Fruit fly (Drosophila melanogaster) whole organism, embryonic: ENCODE results near the gene CG42307.
A peak's percentile ranks its signal among the peaks of the same experiment; 100 is the strongest.

Experiments used
- B-H2 ChIP-seq: fragments of 200-800 bp; sonication (Bioruptor generic); optimal IDR thresholded peaks from 2 replicates; lab custom pipeline; 2018; ENCODE audit warnings: missing biosample characterization, mild to moderate bottlenecking, missing genetic modification characterization
- Bdp1 ChIP-seq: fragments of 200-800 bp; sonication (Bioruptor generic); optimal IDR thresholded peaks from 3 replicates; lab custom pipeline; 2016; ENCODE audit warnings: missing biosample characterization, missing genetic modification characterization
- CG12299 ChIP-seq: fragments of 200-800 bp; sonication (Bioruptor generic); optimal IDR thresholded peaks from 2 replicates; lab custom pipeline; 2018; ENCODE audit warnings: missing biosample characterization, mild to moderate bottlenecking, missing genetic modification characterization
- CG1233 ChIP-seq: fragments of 200-800 bp; sonication (Bioruptor generic); optimal IDR thresholded peaks from 4 replicates; lab custom pipeline; 2018; ENCODE audit warnings: missing biosample characterization, mild to moderate bottlenecking, missing genetic modification characterization
- CG12744 ChIP-seq: fragments of 200-800 bp; sonication (Bioruptor generic); optimal IDR thresholded peaks from 2 replicates; lab custom pipeline; 2016; ENCODE audit warnings: missing biosample characterization, missing genetic modification characterization
- CG12769 ChIP-seq: fragments of 200-800 bp; sonication (Bioruptor generic); optimal IDR thresholded peaks from 2 replicates; lab custom pipeline; 2019; ENCODE audit warnings: missing biosample characterization, mild to moderate bottlenecking, missing genetic modification characterization, moderate library complexity
- CG13775 ChIP-seq: fragments of 200-800 bp; sonication (Bioruptor generic); optimal IDR thresholded peaks from 3 replicates; lab custom pipeline; 2017; ENCODE audit warnings: missing biosample characterization, mild to moderate bottlenecking, missing genetic modification characterization
- CG14050 ChIP-seq: fragments of 200-800 bp; sonication (Bioruptor generic); IDR thresholded peaks from 3 replicates; pipeline ENCODE4 v1.3.6; 2022; ENCODE audit warnings: missing biosample characterization, missing genetic modification characterization
- CG16813 ChIP-seq: fragments of 200-800 bp; sonication (Bioruptor generic); IDR thresholded peaks from 3 replicates; pipeline ENCODE4 v1.3.6; 2022; ENCODE audit warnings: missing biosample characterization, missing genetic modification characterization; ENCODE audit not compliant: partially characterized antibody
- CG17361 ChIP-seq: fragments of 200-800 bp; sonication (Bioruptor generic); IDR thresholded peaks from 3 replicates; pipeline ENCODE4 v1.3.6; 2022; ENCODE audit warnings: missing biosample characterization, missing genetic modification characterization
- CG1792 ChIP-seq: fragments of 200-800 bp; sonication (Bioruptor generic); optimal IDR thresholded peaks from 2 replicates; lab custom pipeline; 2016; ENCODE audit warnings: missing biosample characterization, missing genetic modification characterization
- CG2199 ChIP-seq: fragments of 200-800 bp; sonication (Bioruptor generic); IDR thresholded peaks from 3 replicates; pipeline ENCODE4 v1.3.6; 2022; ENCODE audit warnings: missing biosample characterization, missing genetic modification characterization
- CG3726 ChIP-seq: fragments of 200-800 bp; sonication (Bioruptor generic); IDR thresholded peaks from 3 replicates; pipeline ENCODE4, ENCODE4 v1.3.6; 2022; ENCODE audit warnings: missing biosample characterization, missing genetic modification characterization
- CG4617 ChIP-seq: fragments of 200-800 bp; sonication (Bioruptor generic); optimal IDR thresholded peaks from 3 replicates; lab custom pipeline; 2016; ENCODE audit warnings: missing biosample characterization, missing genetic modification characterization, borderline replicate concordance
- CG7987 ChIP-seq: fragments of 200-800 bp; sonication (Bioruptor generic); optimal IDR thresholded peaks from 2 replicates; lab custom pipeline; 2018; ENCODE audit warnings: missing biosample characterization, mild to moderate bottlenecking, missing genetic modification characterization, moderate library complexity
- CG8089 ChIP-seq: fragments of 200-800 bp; sonication (Bioruptor generic); optimal IDR thresholded peaks from 3 replicates; lab custom pipeline; 2016; ENCODE audit warnings: missing biosample characterization, missing genetic modification characterization
- CG8281 ChIP-seq: fragments of 200-800 bp; sonication (Bioruptor generic); optimal IDR thresholded peaks from 2 replicates; lab custom pipeline; 2018; ENCODE audit warnings: missing biosample characterization, mild to moderate bottlenecking, missing genetic modification characterization, moderate library complexity
- CG9437 ChIP-seq: fragments of 200-800 bp; sonication (Bioruptor generic); optimal IDR thresholded peaks from 2 replicates; lab custom pipeline; 2018; ENCODE audit warnings: missing biosample characterization, mild to moderate bottlenecking, missing genetic modification characterization
- Dad ChIP-seq: fragments of 200-800 bp; sonication (Bioruptor generic); optimal IDR thresholded peaks from 3 replicates; lab custom pipeline; 2016; ENCODE audit warnings: missing biosample characterization, missing genetic modification characterization
- Gug ChIP-seq: fragments of 200-800 bp; sonication (Bioruptor generic); IDR thresholded peaks from 4 replicates; pipeline ENCODE4 v1.3.6; 2022; ENCODE audit warnings: missing biosample characterization, missing genetic modification characterization
- HHEX ChIP-seq: fragments of 200-800 bp; sonication (Bioruptor generic); optimal IDR thresholded peaks from 3 replicates; lab custom pipeline; 2017; ENCODE audit warnings: missing biosample characterization, mild to moderate bottlenecking, missing genetic modification characterization, missing genetic modification reagents
- HmgD ChIP-seq: fragments of 200-800 bp; sonication (Bioruptor generic); optimal IDR thresholded peaks from 3 replicates; lab custom pipeline; 2016; ENCODE audit warnings: missing biosample characterization, missing genetic modification characterization
- Mad ChIP-seq: fragments of 200-800 bp; sonication (Bioruptor generic); optimal IDR thresholded peaks from 2 replicates; lab custom pipeline; 2016; ENCODE audit warnings: missing biosample characterization, missing genetic modification characterization
- Opbp ChIP-seq: fragments of 200-800 bp; sonication (Bioruptor generic); IDR thresholded peaks from 3 replicates; pipeline ENCODE4 v1.3.6; 2022; ENCODE audit warnings: missing biosample characterization, missing genetic modification characterization; ENCODE audit not compliant: partially characterized antibody
- Rfx ChIP-seq: fragments of 200-800 bp; sonication (Bioruptor generic); IDR thresholded peaks from 2 replicates; pipeline ENCODE4 v1.3.6; 2022; ENCODE audit warnings: missing biosample characterization, missing genetic modification characterization
- Rx ChIP-seq: fragments of 200-800 bp; sonication (Bioruptor generic); IDR thresholded peaks from 2 replicates; pipeline ENCODE4 v1.3.6; 2022; ENCODE audit warnings: missing biosample characterization, missing genetic modification characterization
- Side ChIP-seq: fragments of 200-800 bp; sonication (Bioruptor generic); optimal IDR thresholded peaks from 2 replicates; lab custom pipeline; 2016; ENCODE audit warnings: missing biosample characterization, missing genetic modification characterization
- Six4 ChIP-seq: fragments of 200-800 bp; sonication (Bioruptor generic); optimal IDR thresholded peaks from 2 replicates; lab custom pipeline; 2016; ENCODE audit warnings: missing biosample characterization, missing genetic modification characterization
- Sox102F ChIP-seq: fragments of 200-800 bp; sonication (Bioruptor generic); optimal IDR thresholded peaks from 2 replicates; lab custom pipeline; 2018; ENCODE audit warnings: missing biosample characterization, mild to moderate bottlenecking, missing genetic modification characterization, moderate library complexity
- YL-1 ChIP-seq: fragments of 200-800 bp; sonication (Bioruptor generic); optimal IDR thresholded peaks from 3 replicates; lab custom pipeline; 2017; ENCODE audit warnings: missing biosample characterization, mild to moderate bottlenecking, missing genetic modification characterization
- ash1 ChIP-seq: fragments of 200-800 bp; sonication (Bioruptor generic); optimal IDR thresholded peaks from 2 replicates; lab custom pipeline; 2018; ENCODE audit warnings: missing biosample characterization, mild to moderate bottlenecking, missing genetic modification characterization
- cwo ChIP-seq: fragments of 200-800 bp; sonication (Bioruptor generic); optimal IDR thresholded peaks from 3 replicates; lab custom pipeline; 2017; ENCODE audit warnings: missing biosample characterization, missing genetic modification characterization, mild to moderate bottlenecking, moderate library complexity, missing genetic modification reagents
- danr ChIP-seq: fragments of 200-800 bp; sonication (Bioruptor generic); IDR thresholded peaks from 2 replicates; pipeline ENCODE4 v1.3.6; 2022; ENCODE audit warnings: missing biosample characterization, missing genetic modification characterization
- dati ChIP-seq: fragments of 200-800 bp; sonication (Bioruptor generic); IDR thresholded peaks from 2 replicates; pipeline ENCODE4 v1.3.6; 2022; ENCODE audit warnings: missing biosample characterization, missing genetic modification characterization
- ewg ChIP-seq: fragments of 200-800 bp; sonication (Bioruptor generic); optimal IDR thresholded peaks from 3 replicates; lab custom pipeline; 2017; ENCODE audit warnings: mild to moderate bottlenecking, missing biosample characterization, missing genetic modification reagents, missing genetic modification characterization
- fd64A ChIP-seq: fragments of 200-800 bp; sonication (Bioruptor generic); optimal IDR thresholded peaks from 3 replicates; lab custom pipeline; 2018; ENCODE audit warnings: missing biosample characterization, mild to moderate bottlenecking, missing genetic modification characterization
- gce ChIP-seq: fragments of 200-800 bp; sonication (Bioruptor generic); IDR thresholded peaks from 3 replicates; pipeline ENCODE4 v1.3.6; 2022; ENCODE audit warnings: missing biosample characterization, missing genetic modification characterization
- gcm ChIP-seq: fragments of 200-800 bp; sonication (Bioruptor generic); optimal IDR thresholded peaks from 2 replicates; lab custom pipeline; 2019; ENCODE audit warnings: missing biosample characterization, mild to moderate bottlenecking, missing genetic modification characterization, moderate library complexity
- gsb ChIP-seq: fragments of 200-800 bp; sonication (Bioruptor generic); IDR thresholded peaks from 2 replicates; pipeline ENCODE4 v1.3.6; 2022; ENCODE audit warnings: missing biosample characterization, missing genetic modification characterization
- ham ChIP-seq: fragments of 200-800 bp; sonication (Bioruptor generic); IDR thresholded peaks from 2 replicates; pipeline ENCODE4 v1.3.6; 2022; ENCODE audit warnings: missing biosample characterization, missing genetic modification characterization
- her ChIP-seq: fragments of 200-800 bp; sonication (Bioruptor generic); optimal IDR thresholded peaks from 2 replicates; lab custom pipeline; 2016; ENCODE audit warnings: missing biosample characterization, missing genetic modification characterization
- ind ChIP-seq: fragments of 200-800 bp; sonication (Bioruptor generic); optimal IDR thresholded peaks from 3 replicates; lab custom pipeline; 2016; ENCODE audit warnings: missing biosample characterization, missing genetic modification characterization
- phol ChIP-seq: fragments of 200-800 bp; sonication (Bioruptor generic); optimal IDR thresholded peaks from 3 replicates; lab custom pipeline; 2018; ENCODE audit warnings: missing biosample characterization, mild to moderate bottlenecking, missing genetic modification characterization, moderate library complexity
- scrt ChIP-seq: fragments of 200-800 bp; sonication (Bioruptor generic); optimal IDR thresholded peaks from 2 replicates; lab custom pipeline; 2018; ENCODE audit warnings: missing biosample characterization, mild to moderate bottlenecking, missing genetic modification characterization, moderate library complexity
- sens-2 ChIP-seq: fragments of 200-800 bp; sonication (Bioruptor generic); IDR thresholded peaks from 2 replicates; pipeline ENCODE4 v1.3.6; 2022; ENCODE audit warnings: missing biosample characterization, missing genetic modification characterization
- sob ChIP-seq: fragments of 200-800 bp; sonication (Bioruptor generic); IDR thresholded peaks from 2 replicates; pipeline ENCODE4 v1.3.6; 2022; ENCODE audit warnings: missing biosample characterization, missing genetic modification characterization
- tna ChIP-seq: fragments of 200-800 bp; sonication (Bioruptor generic); IDR thresholded peaks from 2 replicates; pipeline ENCODE4 v1.3.6; 2022; ENCODE audit warnings: missing biosample characterization, missing genetic modification characterization; ENCODE audit not compliant: partially characterized antibody
- twi ChIP-seq: fragments of 200-800 bp; optimal IDR thresholded peaks from 2 replicates; lab custom pipeline; 2019; ENCODE audit warnings: missing biosample characterization, mild to moderate bottlenecking, missing genetic modification characterization, moderate library complexity
- vfl ChIP-seq: fragments of 200-800 bp; sonication (Bioruptor generic); optimal IDR thresholded peaks from 2 replicates; lab custom pipeline; 2016; ENCODE audit warnings: missing biosample characterization, missing genetic modification characterization
- yki ChIP-seq: fragments of >200 bp; optimal IDR thresholded peaks from 3 replicates; lab custom pipeline; 2018

The CG42307 gene

dm6 chr3L:7347984-7348631, 19.2 kb downstream of the CG42307 start, which contains the start of the genes Srp19 and qm (continued):
- TF ChIP-seq CG8281 (tag; lab: Kevin White, UChicago) (no peak), Bdp1 (no peak), Mad (GFP tag; lab: Kevin White, UChicago) (no peak), yki (lab: Kevin White, UChicago) (no peak), HmgD (GFP tag; lab: Kevin White, UChicago) (no peak), scrt (GFP tag; lab: Kevin White, UChicago) (no peak), Side (GFP tag; lab: Kevin White, UChicago) (peak; percentile 77), ind (GFP tag; lab: Kevin White, UChicago) (peak; percentile 57), danr (no peak), Rfx (GFP tag; lab: Robert Waterston, UW) (peak; percentile 51; the same call in 1 of the 2 replicates), CG13775 (GFP tag; lab: Kevin White, UChicago) (peak; percentile 31), gce (GFP tag; lab: Robert Waterston, UW) (peak; percentile 73; the same call in 2 of the 3 replicates), CG1792 (GFP tag; lab: Kevin White, UChicago) (peak; percentile 20), CG4617 (GFP tag; lab: Kevin White, UChicago) (peak; percentile 19), twi (no peak), Opbp (GFP tag; lab: Robert Waterston, UW) (peak; percentile 50; the same call in 2 of the 3 replicates), CG2199 (GFP tag; lab: Robert Waterston, UW) (no peak), ash1 (GFP tag; lab: Kevin White, UChicago) (no peak), phol (peak; percentile 68), gsb (GFP tag; lab: Robert Waterston, UW) (no peak), CG12299 (peak; percentile 38), cwo (GFP tag; lab: Kevin White, UChicago) (peak; percentile 36), CG16813 (GFP tag; lab: Robert Waterston, UW) (peak; percentile 86), sens-2 (no peak), CG8089 (no peak), CG1233 (GFP tag; lab: Kevin White, UChicago) (peak; percentile 39), sob (GFP tag; lab: Robert Waterston, UW) (peak; percentile 59), CG9437 (GFP tag; lab: Kevin White, UChicago) (no peak), Rx (GFP tag; lab: Robert Waterston, UW) (no peak), YL-1 (peak; percentile 59), CG14050 (no peak), gcm (peak; percentile 37), CG12769 (tag; lab: Kevin White, UChicago) (peak; percentile 24), ewg (GFP tag; lab: Kevin White, UChicago) (no peak), Sox102F (no peak), CG3726 (GFP tag; lab: Robert Waterston, UW) (no peak), dati (GFP tag; lab: Robert Waterston, UW) (no peak), Six4 (no peak), her (GFP tag; lab: Kevin White, UChicago) (no peak), CG17361 (GFP tag; lab: Robert Waterston, UW) (peak; percentile 53; the same call in 2 of the 3 replicates), CG7987 (peak; percentile 1), ham (no peak), vfl (peak; percentile 54), B-H2 (GFP tag; lab: Kevin White, UChicago) (no peak), Gug (peak; percentile 24; the same call in 1 of the 4 replicates), fd64A (GFP tag; lab: Kevin White, UChicago) (peak; percentile 10), CG12744 (GFP tag; lab: Kevin White, UChicago) (peak; percentile 13), Dad (GFP tag; lab: Kevin White, UChicago) (no peak), tna (GFP tag; lab: Robert Waterston, UW) (peak; percentile 54), HHEX (no peak)
